Worm (Caenorhabditis elegans) whole organism, L1 larva: ENCODE data around the gene Y27F2A.6.
"Not testable (repeated sequence)": the region's sequence is repeated elsewhere in the genome, so short reads cannot be mapped to it uniquely, and the experiment has no call there.

Experiments used
- dpl-1 ChIP-seq, 3 experiments: fragments of 150-350 bp in 2 of 3; sonication (generic microtip) in 1 of 3; optimal IDR thresholded peaks; 2 replicates each; lab custom pipeline; 2014 to 2017; ENCODE audit warnings: missing biosample characterization in 3 of 3, missing genetic modification characterization in 3 of 3, missing genetic modification reagents in 3 of 3
- egl-27 ChIP-seq, 2 experiments: fragments of 150-350 bp in 1 of 2; sonication (generic microtip); optimal IDR thresholded peaks; 3 replicates each; lab custom pipeline; 2017 to 2018; ENCODE audit warnings: missing biosample characterization in 2 of 2, missing genetic modification characterization in 2 of 2, missing genetic modification reagents in 2 of 2
- elt-2 ChIP-seq: sonication (generic microtip); optimal IDR thresholded peaks from 2 replicates; lab custom pipeline; 2016; ENCODE audit warnings: missing genetic modification characterization, mild to moderate bottlenecking, inconsistent platforms, missing compliant biosample characterization, missing genetic modification reagents
- elt-3 ChIP-seq, 6 experiments: fragments of 150-350 bp in 1 of 6; sonication (generic microtip); optimal IDR thresholded peaks; 2 replicates each; lab custom pipeline; 2017 to 2018; ENCODE audit warnings: missing biosample characterization in 6 of 6, missing genetic modification characterization in 6 of 6, inconsistent platforms in 1 of 6
- lin-13 ChIP-seq: fragments of 150-350 bp; optimal IDR thresholded peaks from 2 replicates; lab custom pipeline; 2014; ENCODE audit warnings: missing biosample characterization, missing genetic modification reagents, missing genetic modification characterization
- nhr-237 ChIP-seq: fragments of 150-350 bp; optimal IDR thresholded peaks from 2 replicates; lab custom pipeline; 2014; ENCODE audit warnings: missing biosample characterization, missing genetic modification characterization
- nhr-77 ChIP-seq: fragments of 150-350 bp; optimal IDR thresholded peaks from 2 replicates; lab custom pipeline; 2014; ENCODE audit warnings: missing biosample characterization, missing genetic modification characterization
- skn-1 ChIP-seq: fragments of 150-350 bp; optimal IDR thresholded peaks from 2 replicates; lab custom pipeline; 2014; ENCODE audit warnings: missing biosample characterization, missing genetic modification characterization
- snpc-4 ChIP-seq: fragments of 150-350 bp; optimal IDR thresholded peaks from 2 replicates; lab custom pipeline; 2014; ENCODE audit warnings: missing biosample characterization, missing genetic modification characterization
- tbx-2 ChIP-seq: sonication (generic microtip); optimal IDR thresholded peaks from 2 replicates; lab custom pipeline; 2016; ENCODE audit warnings: missing genetic modification characterization, missing compliant biosample characterization
- zip-4 ChIP-seq: fragments of 200-800 bp; sonication (Bioruptor generic); optimal IDR thresholded peaks from 2 replicates; lab custom pipeline; 2018; ENCODE audit warnings: mild to moderate bottlenecking, missing genetic modification characterization, moderate library complexity, missing compliant biosample characterization

- TF ChIP-seq elt-2; skn-1 (tag; lab: Kevin White, UChicago); elt-3 (tag; optimal IDR thresholded peaks at IDR 0.05; lab: Kevin White, UChicago); egl-27 (tag; optimal IDR thresholded peaks at IDR 0.05; lab: Kevin White, UChicago); nhr-77 (tag; lab: Kevin White, UChicago); dpl-1 (GFP tag; optimal IDR thresholded peaks at IDR 0.05; lab: Kevin White, UChicago); tbx-2 (tag; lab: Kevin White, UChicago); nhr-237 (tag; lab: Kevin White, UChicago); zip-4 (GFP tag; lab: Kevin White, UChicago); lin-13; snpc-4 (tag; lab: Kevin White, UChicago): not testable (repeated sequence)
These were observed 8.3 kb upstream of the Y27F2A.6 start, which contains the start of gene Y27F2A.9 for ce11 chrII:3191544-3191943.
